Fruit fly (Drosophila melanogaster) whole organism, prepupa: ENCODE results near the gene Psn.

ENCODE experiments used
- Blimp-1 ChIP-seq: fragments of 200-800 bp; sonication (Bioruptor generic); optimal IDR thresholded peaks from 3 replicates; lab custom pipeline; 2017; ENCODE audit warnings: missing biosample characterization, missing genetic modification characterization, mild to moderate bottlenecking, moderate library complexity, missing genetic modification reagents
- CG10669 ChIP-seq: fragments of 200-800 bp; sonication (Bioruptor generic); optimal IDR thresholded peaks from 3 replicates; lab custom pipeline; 2018; ENCODE audit warnings: missing biosample characterization, mild to moderate bottlenecking, missing genetic modification characterization, moderate library complexity
- CG11294 ChIP-seq: fragments of 200-800 bp; sonication (Bioruptor generic); IDR thresholded peaks from 2 replicates; pipeline ENCODE4 v1.3.6; 2022; ENCODE audit warnings: missing biosample characterization, missing genetic modification characterization
- CG11762 ChIP-seq: fragments of 200-800 bp; sonication (Bioruptor generic); optimal IDR thresholded peaks from 3 replicates; lab custom pipeline; 2016; ENCODE audit warnings: missing biosample characterization, missing genetic modification characterization; ENCODE audit not compliant: insufficient read depth
- CG15336 ChIP-seq: fragments of 200-800 bp; sonication (Bioruptor generic); IDR thresholded peaks from 2 replicates; pipeline ENCODE4 v1.3.6; 2022; ENCODE audit warnings: missing biosample characterization, missing genetic modification characterization
- CG3032 ChIP-seq: fragments of 200-800 bp; optimal IDR thresholded peaks from 2 replicates; lab custom pipeline; 2019; ENCODE audit warnings: missing biosample characterization, mild to moderate bottlenecking, missing genetic modification characterization, moderate library complexity
- CG32006 ChIP-seq: fragments of 200-800 bp; sonication (Bioruptor generic); optimal IDR thresholded peaks from 3 replicates; lab custom pipeline; 2017; ENCODE audit warnings: missing biosample characterization, mild to moderate bottlenecking, missing genetic modification characterization
- CG34406 ChIP-seq: fragments of 200-800 bp; sonication (Bioruptor generic); optimal IDR thresholded peaks from 3 replicates; lab custom pipeline; 2016; ENCODE audit warnings: missing biosample characterization, missing genetic modification characterization
- CG3919 ChIP-seq: fragments of 200-800 bp; sonication (Bioruptor generic); optimal IDR thresholded peaks from 3 replicates; lab custom pipeline; 2016; ENCODE audit warnings: missing biosample characterization, missing genetic modification characterization
- CG4318 ChIP-seq: fragments of 200-800 bp; sonication (Bioruptor generic); optimal IDR thresholded peaks from 3 replicates; lab custom pipeline; 2017; ENCODE audit warnings: missing biosample characterization, mild to moderate bottlenecking, missing genetic modification characterization
- CG6163 ChIP-seq: fragments of 200-800 bp; sonication (Bioruptor generic); IDR thresholded peaks from 3 replicates; pipeline ENCODE4 v1.3.6; 2022; ENCODE audit warnings: missing biosample characterization, missing genetic modification characterization
- CG6792 ChIP-seq: fragments of 200-800 bp; sonication (Bioruptor generic); optimal IDR thresholded peaks from 3 replicates; lab custom pipeline; 2016; ENCODE audit warnings: missing biosample characterization, missing genetic modification characterization
- CG6854 ChIP-seq: fragments of 200-800 bp; sonication (Bioruptor generic); optimal IDR thresholded peaks from 2 replicates; lab custom pipeline; 2017; ENCODE audit warnings: missing biosample characterization, mild to moderate bottlenecking, missing genetic modification characterization
- CG7368 ChIP-seq: fragments of 200-800 bp; sonication (Bioruptor generic); optimal IDR thresholded peaks from 3 replicates; lab custom pipeline; 2016; ENCODE audit warnings: missing biosample characterization, missing genetic modification characterization
- CG8632 ChIP-seq: fragments of 200-800 bp; sonication (Bioruptor generic); optimal IDR thresholded peaks from 3 replicates; lab custom pipeline; 2016; ENCODE audit warnings: missing biosample characterization, missing genetic modification characterization
- Ets21C ChIP-seq: fragments of 200-800 bp; sonication (Bioruptor generic); optimal IDR thresholded peaks from 3 replicates; lab custom pipeline; 2016; ENCODE audit warnings: missing biosample characterization, missing genetic modification characterization
- Hr38 ChIP-seq: sonication (Bioruptor generic); optimal IDR thresholded peaks from 2 replicates; lab custom pipeline; 2016; ENCODE audit warnings: missing biosample characterization, missing genetic modification characterization
- Hr4 ChIP-seq: fragments of 200-800 bp; sonication (Bioruptor generic); optimal IDR thresholded peaks from 3 replicates; lab custom pipeline; 2016; ENCODE audit warnings: missing biosample characterization, missing genetic modification characterization
- Smox ChIP-seq: fragments of 200-800 bp; sonication (Bioruptor generic); optimal IDR thresholded peaks from 3 replicates; lab custom pipeline; 2016; ENCODE audit warnings: missing biosample characterization, missing genetic modification characterization
- Sox14 ChIP-seq: fragments of 200-800 bp; sonication (Bioruptor generic); optimal IDR thresholded peaks from 3 replicates; lab custom pipeline; 2016; ENCODE audit warnings: missing biosample characterization, missing genetic modification characterization
- Sox15 ChIP-seq: fragments of 200-800 bp; sonication (Bioruptor generic); optimal IDR thresholded peaks from 3 replicates; lab custom pipeline; 2016; ENCODE audit warnings: missing biosample characterization, missing genetic modification characterization
- achi ChIP-seq: fragments of 200-800 bp; sonication (Bioruptor generic); optimal IDR thresholded peaks from 3 replicates; lab custom pipeline; 2016; ENCODE audit warnings: missing biosample characterization, missing genetic modification characterization
- acj6 ChIP-seq: fragments of 200-800 bp; sonication (Bioruptor generic); optimal IDR thresholded peaks from 3 replicates; lab custom pipeline; 2016; ENCODE audit warnings: missing biosample characterization, missing genetic modification characterization
- dac ChIP-seq: fragments of 200-800 bp; sonication (Bioruptor generic); optimal IDR thresholded peaks from 2 replicates; lab custom pipeline; 2017; ENCODE audit warnings: missing biosample characterization, mild to moderate bottlenecking, missing genetic modification characterization
- dsx ChIP-seq: fragments of 200-800 bp; optimal IDR thresholded peaks from 3 replicates; lab custom pipeline; 2019; ENCODE audit warnings: missing biosample characterization, mild to moderate bottlenecking, missing genetic modification characterization, moderate library complexity; ENCODE audit not compliant: poor library complexity, severe bottlenecking
- fd59A ChIP-seq: fragments of 200-800 bp; sonication (Bioruptor generic); optimal IDR thresholded peaks from 2 replicates; lab custom pipeline; 2017; ENCODE audit warnings: missing biosample characterization, mild to moderate bottlenecking, missing genetic modification characterization, missing genetic modification reagents
- fd85E ChIP-seq: fragments of 200-800 bp; sonication (Bioruptor generic); optimal IDR thresholded peaks from 3 replicates; lab custom pipeline; 2016; ENCODE audit warnings: missing biosample characterization, missing genetic modification characterization
- lz ChIP-seq: fragments of 200-800 bp; sonication (Bioruptor generic); optimal IDR thresholded peaks from 3 replicates; lab custom pipeline; 2016; ENCODE audit warnings: missing biosample characterization, missing genetic modification characterization
- net ChIP-seq: fragments of 200-800 bp; sonication (Bioruptor generic); optimal IDR thresholded peaks from 3 replicates; lab custom pipeline; 2016; ENCODE audit warnings: missing biosample characterization, missing genetic modification characterization
- pdm3 ChIP-seq: fragments of 200-800 bp; sonication (Bioruptor generic); optimal IDR thresholded peaks from 3 replicates; lab custom pipeline; 2016; ENCODE audit warnings: missing biosample characterization, missing genetic modification characterization
- spab ChIP-seq: fragments of 200-800 bp; sonication (Bioruptor generic); optimal IDR thresholded peaks from 2 replicates; lab custom pipeline; 2017; ENCODE audit warnings: missing biosample characterization, mild to moderate bottlenecking, missing genetic modification characterization, missing genetic modification reagents
- ss ChIP-seq, 2 experiments: fragments of 200-800 bp; sonication (Bioruptor generic); optimal IDR thresholded peaks; 2 replicates in 1 of 2; 3 replicates in 1 of 2; lab custom pipeline; 2017 to 2018; ENCODE audit warnings: mild to moderate bottlenecking in 2 of 2, missing biosample characterization in 2 of 2, missing genetic modification characterization in 2 of 2, moderate library complexity in 1 of 2
- topi ChIP-seq: fragments of 200-800 bp; sonication (Bioruptor generic); optimal IDR thresholded peaks from 3 replicates; lab custom pipeline; 2016; ENCODE audit warnings: missing biosample characterization, missing genetic modification characterization

The Psn gene

DNA sequence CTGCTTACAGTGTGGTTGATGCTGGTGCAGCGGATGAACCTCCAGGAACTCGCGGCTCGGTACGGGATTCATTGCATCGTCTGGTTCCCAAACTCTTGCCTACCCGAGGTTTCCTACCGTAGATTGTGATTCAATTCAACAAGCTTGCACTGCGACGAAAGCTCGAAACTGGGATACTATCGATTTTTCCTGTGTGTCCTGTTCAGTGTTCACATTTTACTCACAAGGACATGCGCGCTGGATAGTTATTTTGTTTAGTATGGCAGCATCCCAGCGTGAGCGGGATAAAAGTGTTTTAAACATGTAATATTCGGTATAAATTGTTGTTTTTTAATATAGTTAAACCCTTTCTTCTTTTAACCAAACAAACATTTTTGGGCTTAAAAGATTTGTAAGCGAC lies 6.4 kb upstream of the Psn start, which contains the start of gene CG5282:
Gene CG5282, minus strand, starts transcription at position 184 of the 400 bp plus-strand sequence.
- TF ChIP-seq Ets21C (GFP tag; lab: Kevin White, UChicago) (no peak), dsx (GFP tag; lab: Kevin White, UChicago) (no peak), Sox15 (GFP tag; lab: Kevin White, UChicago) (no peak), net (no peak), acj6 (GFP tag; lab: Kevin White, UChicago) (no peak), CG11762 (no peak), CG4318 (GFP tag; lab: Kevin White, UChicago) (no peak), ss (GFP tag; optimal IDR thresholded peaks at IDR 0.05; lab: Kevin White, UChicago) (no peak), CG34406 (GFP tag; lab: Kevin White, UChicago) (no peak), dac (GFP tag; lab: Kevin White, UChicago) (no peak), CG11294 (GFP tag; lab: Robert Waterston, UW) (no peak), CG6792 (GFP tag; lab: Kevin White, UChicago) (no peak), fd85E (GFP tag; lab: Kevin White, UChicago) (no peak), Hr4 (GFP tag; lab: Kevin White, UChicago) (no peak), achi (GFP tag; lab: Kevin White, UChicago) (no peak), CG6854 (GFP tag; lab: Kevin White, UChicago) (no peak), Hr38 (GFP tag; lab: Kevin White, UChicago) (no peak), topi (GFP tag; lab: Kevin White, UChicago) (no peak), CG10669 (GFP tag; lab: Kevin White, UChicago) (no peak), Blimp-1 (no peak)

- TF ChIP-seq pdm3 (GFP tag; lab: Kevin White, UChicago) (no peak), CG34406 (GFP tag; lab: Kevin White, UChicago) (no peak), lz (no peak)
Observed at dm6 chr3L:20427449-20427848, 4.8 kb upstream of the Psn start, which contains the start of gene CG5274. Gene CG5274 (minus strand): TSS chr3L:20427666.

DNA sequence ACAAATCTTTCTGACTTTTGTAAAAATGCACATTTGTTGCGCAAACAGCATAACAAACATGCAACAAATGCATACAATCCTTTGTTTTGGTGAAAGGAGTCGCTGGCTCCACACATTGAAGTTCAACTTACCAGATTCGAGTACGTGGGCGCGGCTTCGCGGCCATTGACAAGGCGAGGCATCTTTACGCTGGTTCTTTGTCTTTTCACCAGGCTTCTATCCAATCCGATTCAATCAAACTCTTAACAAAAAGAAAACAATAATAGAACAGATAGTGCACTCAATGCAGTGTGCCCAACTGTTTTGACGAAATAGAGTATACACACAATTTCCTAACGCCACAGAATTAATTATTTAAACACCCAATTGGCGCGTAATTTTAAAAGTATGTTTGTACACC lies 2.1 kb upstream of the Psn start, which contains the start of gene CG5262:
Gene CG5262, minus strand, starts transcription at position 294 of the 400 bp plus-strand sequence.
- 0 out of 2 replicates have a peak, but pooled peaks have one; percentile 25 for TF ChIP-seq CG15336 (GFP tag; lab: Robert Waterston, UW)
- peak; percentile 13 for TF ChIP-seq CG3032 (tag; lab: Kevin White, UChicago)
- no peak for TF ChIP-seq CG4318 (GFP tag; lab: Kevin White, UChicago)
- TF ChIP-seq CG10669 (GFP tag; lab: Kevin White, UChicago): no peak
- TF ChIP-seq Sox14: peak; percentile 87
- no peak for TF ChIP-seq dac (GFP tag; lab: Kevin White, UChicago)

DNA sequence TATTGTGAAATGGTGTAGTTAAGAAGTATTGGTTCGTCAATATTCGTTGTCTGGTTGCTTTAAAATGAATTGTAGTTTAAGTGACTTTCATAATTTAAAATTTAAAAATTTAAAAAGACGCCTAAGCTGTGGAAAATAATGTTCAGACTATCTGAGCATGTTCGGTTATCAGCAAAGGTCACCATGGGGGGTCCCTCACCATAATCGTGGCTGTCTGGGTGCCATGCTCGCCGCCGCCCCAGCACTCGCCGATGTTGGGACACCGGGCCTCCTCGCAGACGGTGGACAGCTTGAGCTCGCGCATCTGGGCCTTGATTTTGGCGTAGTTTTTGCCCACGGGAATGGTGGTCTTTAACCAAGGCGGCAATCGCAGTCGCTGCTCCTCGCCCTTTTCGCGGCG lies 649 bp upstream of the Psn start:
- TF ChIP-seq Hr38 (GFP tag; lab: Kevin White, UChicago) (no peak), CG3032 (tag; lab: Kevin White, UChicago) (no peak), spab (GFP tag; lab: Kevin White, UChicago) (no peak), CG11762 (no peak), CG8632 (GFP tag; lab: Kevin White, UChicago) (no peak), Smox (GFP tag; lab: Kevin White, UChicago) (no peak), CG32006 (no peak), CG6163 (GFP tag; lab: Robert Waterston, UW) (no peak), CG3919 (GFP tag; lab: Kevin White, UChicago) (no peak), CG7368 (GFP tag; lab: Kevin White, UChicago) (no peak), CG6792 (GFP tag; lab: Kevin White, UChicago) (no peak), fd59A (GFP tag; lab: Kevin White, UChicago) (no peak), topi (GFP tag; lab: Kevin White, UChicago) (no peak), CG34406 (GFP tag; lab: Kevin White, UChicago) (no peak), achi (GFP tag; lab: Kevin White, UChicago) (no peak), fd85E (GFP tag; lab: Kevin White, UChicago) (no peak)
